Worm (Caenorhabditis elegans) whole organism, late embryonic: Measurements from ENCODE around the gene C01B10.3.

Experiments
- C08G9.2 ChIP-seq: sonication (generic microtip); optimal IDR thresholded peaks from 2 replicates; lab custom pipeline; 2016; ENCODE audit warnings: mild to moderate bottlenecking, missing genetic modification characterization, moderate library complexity, missing compliant biosample characterization
- F13H6.1 ChIP-seq: sonication (generic microtip); optimal IDR thresholded peaks from 2 replicates; lab custom pipeline; 2016; ENCODE audit warnings: missing genetic modification characterization, missing compliant biosample characterization
- ama-1 ChIP-seq: fragments of 150-350 bp; optimal IDR thresholded peaks from 2 replicates; lab custom pipeline; 2014
- ceh-2 ChIP-seq: sonication (generic microtip); optimal IDR thresholded peaks from 2 replicates; lab custom pipeline; 2016; ENCODE audit warnings: missing genotype, missing genetic modification characterization, missing compliant biosample characterization
- fkh-6 ChIP-seq: sonication (generic microtip); optimal IDR thresholded peaks from 2 replicates; lab custom pipeline; 2016; ENCODE audit warnings: missing genetic modification characterization, missing compliant biosample characterization
- pha-4 ChIP-seq: fragments of 150-350 bp; optimal IDR thresholded peaks from 2 replicates; lab custom pipeline; 2018; ENCODE audit warnings: missing biosample characterization, missing genetic modification reagents, missing genetic modification characterization
- pqm-1 ChIP-seq: sonication (generic microtip); optimal IDR thresholded peaks from 2 replicates; lab custom pipeline; 2016; ENCODE audit warnings: missing genetic modification characterization, missing compliant biosample characterization
- pros-1 ChIP-seq: fragments of 150-350 bp; optimal IDR thresholded peaks from 2 replicates; lab custom pipeline; 2014; ENCODE audit warnings: missing biosample characterization, missing genetic modification reagents, missing genetic modification characterization
- rnt-1 ChIP-seq: sonication (generic microtip); optimal IDR thresholded peaks from 2 replicates; lab custom pipeline; 2016; ENCODE audit warnings: missing genetic modification characterization, missing compliant biosample characterization
- unc-86 ChIP-seq: sonication (generic microtip); optimal IDR thresholded peaks from 2 replicates; lab custom pipeline; 2016; ENCODE audit warnings: missing genetic modification characterization, missing compliant biosample characterization

ce11 chrIV:6655747-6656146 lies 34.6 kb upstream of the C01B10.3 start:
- no peak for TF ChIP-seq rnt-1
- TF ChIP-seq ama-1 (lab: Kevin White, UChicago) = no peak
- TF ChIP-seq F13H6.1 (tag; lab: Kevin White, UChicago) = no peak
- TF ChIP-seq fkh-6 = no peak
- no peak for TF ChIP-seq pqm-1 (tag; lab: Kevin White, UChicago)
- TF ChIP-seq ceh-2 (tag; lab: Kevin White, UChicago) = no peak
- no peak for TF ChIP-seq pha-4
- TF ChIP-seq pros-1 = no peak
- TF ChIP-seq unc-86 (tag; lab: Kevin White, UChicago) = no peak
- TF ChIP-seq C08G9.2 = no peak
